Worm (Caenorhabditis elegans) whole organism, L4 larva: ENCODE measurements around the gene D2007.2.

Source experiments
- cey-2 ChIP-seq: sonication (generic microtip); optimal IDR thresholded peaks from 3 replicates; lab custom pipeline; 2017; ENCODE audit warnings: missing genetic modification characterization, mild to moderate bottlenecking, missing compliant biosample characterization, antibody characterized with exemption, borderline replicate concordance; ENCODE audit not compliant: insufficient read depth
- fos-1 ChIP-seq: fragments of 150-350 bp; optimal IDR thresholded peaks from 2 replicates; lab custom pipeline; 2014; ENCODE audit warnings: missing biosample characterization, missing genetic modification characterization
- lin-13 ChIP-seq: fragments of 150-350 bp; optimal IDR thresholded peaks from 2 replicates; lab custom pipeline; 2014; ENCODE audit warnings: missing biosample characterization, missing genetic modification reagents, missing genetic modification characterization
- mdl-1 ChIP-seq, 2 experiments: fragments of 150-350 bp in 1 of 2; sonication (generic microtip) in 1 of 2; optimal IDR thresholded peaks; 2 replicates each; lab custom pipeline; 2014 to 2017; ENCODE audit warnings: missing biosample characterization in 2 of 2, missing genetic modification characterization in 2 of 2
- nhr-25 ChIP-seq: sonication (generic microtip); optimal IDR thresholded peaks from 2 replicates; lab custom pipeline; 2017; ENCODE audit warnings: missing genetic modification characterization, mild to moderate bottlenecking, missing compliant biosample characterization, antibody characterized with exemption, moderate library complexity, borderline replicate concordance; ENCODE audit not compliant: insufficient read depth
- sdz-12 ChIP-seq: fragments of 200-800 bp; sonication (Bioruptor generic); optimal IDR thresholded peaks from 2 replicates; lab custom pipeline; 2018; ENCODE audit warnings: mild to moderate bottlenecking, missing genetic modification characterization, missing compliant biosample characterization
- unc-39 ChIP-seq: sonication (generic microtip); optimal IDR thresholded peaks from 2 replicates; lab custom pipeline; 2017; ENCODE audit warnings: missing biosample characterization, missing genetic modification characterization
- unc-62 ChIP-seq, 3 experiments: fragments of 150-350 bp in 1 of 3; sonication (generic microtip); optimal IDR thresholded peaks in 2 of 3; peaks in 1 of 3; 1 replicate in 1 of 3; 2 replicates in 2 of 3; lab custom pipeline; 2014 to 2017; ENCODE audit warnings: missing biosample characterization in 3 of 3, missing genetic modification characterization in 3 of 3, missing genetic modification reagents in 3 of 3, missing genotype in 1 of 3
- vab-7 ChIP-seq: fragments of 200-800 bp; sonication (Bioruptor generic); IDR thresholded peaks from 2 replicates; pipeline ENCODE4 v1.3.6; 2022; ENCODE audit warnings: missing genetic modification reagents, missing genetic modification characterization, missing compliant biosample characterization

- TF ChIP-seq lin-13 (no peak), cey-2 (tag; lab: Kevin White, UChicago) (no peak), nhr-25 (tag; lab: Kevin White, UChicago) (no peak), sdz-12 (no peak), mdl-1 (tag; optimal IDR thresholded peaks at IDR 0.05; lab: Kevin White, UChicago) (no peak), vab-7 (GFP tag; lab: Robert Waterston, UW) (no peak), unc-62 (GFP tag; optimal IDR thresholded peaks at IDR 0.05 in 1 of 2; lab: Kevin White, UChicago) (no peak), unc-62 (tag; optimal IDR thresholded peaks at IDR 0.05; lab: Kevin White, UChicago) (no peak), fos-1 (no peak), unc-39 (tag; lab: Kevin White, UChicago) (no peak)
Observed at ce11 chrIII:8137777-8138176, 11.0 kb upstream of the D2007.2 start, which contains the start of gene hsp-12.2.
